Fruit fly (Drosophila melanogaster) whole organism, adult: ENCODE measurements around the gene Pex19.

Source experiments
- CG12768 ChIP-seq: fragments of 200-800 bp; sonication (Bioruptor generic); optimal IDR thresholded peaks from 2 replicates; lab custom pipeline; 2017; ENCODE audit warnings: missing biosample characterization, missing genetic modification characterization, mild to moderate bottlenecking, moderate library complexity, missing genetic modification reagents
- CG5204 ChIP-seq: fragments of 200-800 bp; sonication (Bioruptor generic); optimal IDR thresholded peaks from 2 replicates; lab custom pipeline; 2016; ENCODE audit warnings: missing biosample characterization, missing genetic modification characterization
- CG7101 ChIP-seq: fragments of 200-800 bp; sonication (Bioruptor generic); optimal IDR thresholded peaks from 2 replicates; lab custom pipeline; 2018; ENCODE audit warnings: missing biosample characterization, mild to moderate bottlenecking, missing genetic modification characterization, moderate library complexity
- kay ChIP-seq: fragments of 200-800 bp; sonication (Bioruptor generic); peaks from one replicate; lab custom pipeline; 2016; ENCODE audit warnings: missing biosample characterization, missing genetic modification characterization, borderline replicate concordance
- pad ChIP-seq: fragments of 200-800 bp; sonication (Bioruptor generic); optimal IDR thresholded peaks from 3 replicates; lab custom pipeline; 2017; ENCODE audit warnings: missing biosample characterization, missing genetic modification characterization, mild to moderate bottlenecking, moderate library complexity, missing genetic modification reagents

DNA sequence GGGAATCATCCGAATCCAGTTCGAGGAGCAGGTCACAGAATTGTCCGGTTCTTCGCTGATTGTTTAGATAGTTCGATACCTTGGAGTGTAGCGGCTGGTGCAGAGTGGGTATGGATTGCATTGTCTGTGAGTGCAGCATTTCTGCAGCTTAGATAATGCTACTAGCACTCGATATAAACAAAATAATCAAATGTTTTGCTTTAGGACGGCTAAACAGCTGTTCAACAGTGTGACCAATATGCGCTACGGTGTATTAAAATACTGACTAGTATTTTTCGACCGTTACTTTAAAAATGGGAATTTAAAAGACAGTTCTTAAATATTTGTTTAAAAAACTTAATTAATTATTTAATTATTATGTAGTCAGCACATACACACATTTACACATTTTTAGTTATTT lies 42.9 kb upstream of the Pex19 start, which contains the start of gene Plzf:
- TF ChIP-seq CG7101 (tag; lab: Kevin White, UChicago) (no peak), CG12768 (GFP tag; lab: Kevin White, UChicago) (no peak), pad (GFP tag; lab: Kevin White, UChicago) (no peak), CG5204 (GFP tag; lab: Kevin White, UChicago) (no peak), kay (GFP tag; lab: Kevin White, UChicago) (no peak)
